Worm (Caenorhabditis elegans) whole organism, young adult: ENCODE results near the gene M05D6.8.

ENCODE experiments used
- B0336.3 ChIP-seq: fragments of 200-800 bp; sonication (Bioruptor generic); IDR thresholded peaks from 2 replicates; pipeline ENCODE4 v1.3.6; 2022; ENCODE audit warnings: missing genetic modification characterization, missing compliant biosample characterization
- D2030.7 ChIP-seq: fragments of 200-800 bp; sonication (Bioruptor generic); IDR thresholded peaks from 2 replicates; pipeline ENCODE4 v1.3.6; 2022; ENCODE audit warnings: missing genetic modification reagents, missing genetic modification characterization, missing compliant biosample characterization
- F49E8.2 ChIP-seq: sonication (generic microtip); optimal IDR thresholded peaks from 3 replicates; lab custom pipeline; 2017; ENCODE audit warnings: missing genetic modification characterization, mild to moderate bottlenecking, missing compliant biosample characterization, antibody characterized with exemption, moderate library complexity; ENCODE audit not compliant: insufficient read depth
- F57C9.4 ChIP-seq: sonication (generic microtip); optimal IDR thresholded peaks from 2 replicates; lab custom pipeline; 2017; ENCODE audit warnings: mild to moderate bottlenecking, missing genetic modification characterization, missing compliant biosample characterization
- Y53G8AR.9 ChIP-seq: fragments of 200-800 bp; sonication (Bioruptor generic); conservative IDR thresholded peaks from 2 replicates; pipeline ENCODE4 v1.3.6; 2022; ENCODE audit warnings: missing genetic modification reagents, missing genetic modification characterization, missing compliant biosample characterization
- aptf-3 ChIP-seq: fragments of 200-800 bp; sonication (Bioruptor generic); IDR thresholded peaks from 2 replicates; pipeline ENCODE4 v1.3.6; 2022; ENCODE audit warnings: missing genetic modification characterization, missing compliant biosample characterization
- cebp-2 ChIP-seq: fragments of 200-800 bp; sonication (Bioruptor generic); IDR thresholded peaks from 2 replicates; pipeline ENCODE4 v1.3.6; 2022; ENCODE audit warnings: missing genetic modification characterization, missing compliant biosample characterization
- ceh-91 ChIP-seq: fragments of 200-800 bp; sonication (Bioruptor generic); IDR thresholded peaks from 2 replicates; pipeline ENCODE4 v1.3.6; 2022; ENCODE audit warnings: missing genetic modification reagents, missing genetic modification characterization, missing compliant biosample characterization
- dpff-1 ChIP-seq: sonication (generic microtip); optimal IDR thresholded peaks from 2 replicates; lab custom pipeline; 2017; ENCODE audit warnings: mild to moderate bottlenecking, missing genetic modification characterization, missing compliant biosample characterization
- egl-18 ChIP-seq: fragments of 200-800 bp; sonication (Bioruptor generic); IDR thresholded peaks from 2 replicates; pipeline ENCODE4 v1.3.6; 2022; ENCODE audit warnings: missing genetic modification reagents, missing genetic modification characterization, missing compliant biosample characterization
- hmg-1.2 ChIP-seq: fragments of 200-800 bp; sonication (Bioruptor generic); IDR thresholded peaks from 2 replicates; pipeline ENCODE4 v1.3.6; 2022; ENCODE audit warnings: missing genetic modification reagents, missing genetic modification characterization, missing compliant biosample characterization
- lag-1 ChIP-seq: fragments of 200-800 bp; sonication (Bioruptor generic); IDR thresholded peaks from 2 replicates; pipeline ENCODE4 v1.3.6; 2022; ENCODE audit warnings: missing genetic modification reagents, missing genetic modification characterization, missing compliant biosample characterization
- lin-54 ChIP-seq: fragments of 200-800 bp; sonication (Bioruptor generic); optimal IDR thresholded peaks from 2 replicates; lab custom pipeline; 2018; ENCODE audit warnings: mild to moderate bottlenecking, missing genetic modification characterization, missing compliant biosample characterization
- lsl-1 ChIP-seq: fragments of 200-800 bp; sonication (Bioruptor generic); optimal IDR thresholded peaks from 2 replicates; lab custom pipeline; 2018; ENCODE audit warnings: mild to moderate bottlenecking, missing genetic modification characterization, moderate library complexity, missing compliant biosample characterization
- lsy-27 ChIP-seq: sonication (generic microtip); optimal IDR thresholded peaks from 2 replicates; lab custom pipeline; 2017; ENCODE audit warnings: missing genetic modification characterization, mild to moderate bottlenecking, missing compliant biosample characterization, antibody characterized with exemption, missing genotype, borderline replicate concordance; ENCODE audit not compliant: insufficient read depth
- madf-3 ChIP-seq: fragments of 200-800 bp; sonication (Bioruptor generic); IDR thresholded peaks from 2 replicates; pipeline ENCODE4 v1.3.6; 2022; ENCODE audit warnings: missing genetic modification reagents, missing genetic modification characterization, missing compliant biosample characterization
- pbrm-1 ChIP-seq: fragments of 200-800 bp; sonication (Bioruptor generic); IDR thresholded peaks from 2 replicates; pipeline ENCODE4 v1.3.6; 2022; ENCODE audit warnings: missing genetic modification reagents, missing genetic modification characterization, missing compliant biosample characterization
- sea-2 ChIP-seq: fragments of 200-800 bp; sonication (Bioruptor generic); IDR thresholded peaks from 2 replicates; pipeline ENCODE4 v1.3.6; 2022; ENCODE audit warnings: missing genetic modification characterization, missing compliant biosample characterization
- snpc-4 ChIP-seq, 5 experiments: fragments of 150-350 bp in 1 of 5; sonication (generic microtip) in 4 of 5; optimal IDR thresholded peaks; 2 replicates each; lab custom pipeline; 2014 to 2018; ENCODE audit warnings: missing genetic modification characterization in 5 of 5, missing biosample characterization in 3 of 5, antibody characterized with exemption in 2 of 5, mild to moderate bottlenecking in 2 of 5, missing compliant biosample characterization in 2 of 5, missing genotype in 2 of 5, moderate library complexity in 2 of 5, missing genetic modification reagents in 1 of 5
- tbx-9 ChIP-seq: sonication (generic microtip); optimal IDR thresholded peaks from 2 replicates; lab custom pipeline; 2016; ENCODE audit warnings: borderline replicate concordance, missing genetic modification characterization, inconsistent platforms, missing compliant biosample characterization
- unc-62 ChIP-seq: fragments of 150-350 bp; optimal IDR thresholded peaks from 2 replicates; lab custom pipeline; 2014; ENCODE audit warnings: missing biosample characterization, missing genetic modification reagents, missing genetic modification characterization
- ztf-18 ChIP-seq: sonication (generic microtip); optimal IDR thresholded peaks from 2 replicates; lab custom pipeline; 2016; ENCODE audit warnings: missing genotype, mild to moderate bottlenecking, missing genetic modification characterization, missing compliant biosample characterization
- ztf-26 ChIP-seq: sonication (generic microtip); optimal IDR thresholded peaks from 2 replicates; lab custom pipeline; 2017; ENCODE audit warnings: missing genetic modification characterization, missing compliant biosample characterization
- ztf-28 ChIP-seq: fragments of 200-800 bp; sonication (Bioruptor generic); IDR thresholded peaks from 2 replicates; pipeline ENCODE4 v1.3.6; 2022; ENCODE audit warnings: missing genetic modification reagents, missing genetic modification characterization, missing compliant biosample characterization

Gene M05D6.8

DNA sequence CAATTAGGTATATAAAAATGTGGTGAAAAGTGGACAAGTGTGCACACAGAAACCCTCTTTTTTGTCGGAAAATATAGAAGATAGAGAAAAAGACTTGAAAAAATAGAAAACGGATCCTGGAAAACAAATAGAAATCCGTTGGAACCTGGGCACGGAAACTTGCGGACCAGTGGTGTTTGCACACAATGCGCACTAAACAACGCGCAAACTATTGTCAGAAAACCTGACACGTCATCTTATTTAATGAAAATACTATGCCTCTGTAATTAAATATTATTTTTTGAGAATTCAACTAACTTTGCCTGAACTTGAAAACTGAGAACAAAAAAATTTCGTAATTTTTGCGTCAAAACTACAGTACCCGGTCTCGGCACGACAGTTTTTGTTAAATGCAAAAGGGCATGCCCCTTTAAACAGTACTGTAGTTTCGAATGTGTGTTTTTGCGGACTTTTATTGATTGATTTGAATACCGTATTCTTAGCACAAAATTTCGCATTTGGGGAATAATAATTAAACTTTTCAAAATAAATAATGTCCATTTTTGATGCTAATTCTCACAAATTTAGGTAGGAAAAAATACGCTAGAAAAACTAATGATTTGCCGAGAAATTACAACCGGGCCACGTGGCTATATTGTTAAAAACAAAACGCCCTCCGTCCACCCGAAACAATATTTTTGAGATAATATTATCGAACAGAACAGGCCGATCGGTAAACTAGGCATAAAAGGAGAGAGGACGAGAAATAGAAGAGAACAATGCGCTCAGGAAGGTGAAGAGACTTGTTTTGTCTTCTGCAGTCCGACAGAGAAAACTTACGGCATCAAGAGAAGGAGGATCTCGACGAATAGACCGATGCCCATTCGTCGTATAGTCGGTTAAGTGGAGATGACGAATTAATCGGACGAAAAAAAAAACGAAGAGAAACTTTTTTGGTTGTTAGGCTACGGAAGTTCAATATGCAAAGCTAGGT lies 41.8 kb downstream of the M05D6.8 start (continued):
- TF ChIP-seq B0336.3 (GFP tag; lab: Robert Waterston, UW) (no peak), ceh-91 (GFP tag; lab: Robert Waterston, UW) (peak; percentile 70), lsy-27 (no peak), lin-54 (GFP tag; lab: Kevin White, UChicago) (peak; percentile 47), unc-62 (GFP tag; lab: Kevin White, UChicago) (no peak)

DNA sequence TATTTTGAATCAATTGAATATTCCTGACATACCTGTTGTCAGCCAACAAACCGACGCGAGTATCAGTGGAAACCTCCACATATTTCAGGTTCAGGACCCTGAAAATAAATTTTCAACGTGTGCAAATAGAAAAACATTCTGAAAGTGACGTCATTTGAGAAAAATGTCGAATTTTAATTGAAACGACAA lies 42.4 kb downstream of the M05D6.8 start, which contains the start of gene F14E5.2:
TSS of gene F14E5.2 (minus strand) at position 101 of the 189 bp plus-strand sequence.
- no peak for TF ChIP-seq dpff-1 (tag; lab: Kevin White, UChicago)
- TF ChIP-seq sea-2: no peak
- TF ChIP-seq cebp-2 (GFP tag; lab: Robert Waterston, UW): no peak
- TF ChIP-seq aptf-3 (GFP tag; lab: Robert Waterston, UW): no peak
- TF ChIP-seq D2030.7 (GFP tag; lab: Robert Waterston, UW): no peak
- no peak for TF ChIP-seq snpc-4 (GFP tag; optimal IDR thresholded peaks at IDR 0.05; lab: Kevin White, UChicago)
- no peak for TF ChIP-seq snpc-4 (tag; optimal IDR thresholded peaks at IDR 0.05; lab: Kevin White, UChicago)
- no peak for TF ChIP-seq ztf-26
- TF ChIP-seq lsl-1 (GFP tag; lab: Kevin White, UChicago): no peak
- TF ChIP-seq F57C9.4 (tag; lab: Kevin White, UChicago): no peak
- no peak for TF ChIP-seq pbrm-1
- TF ChIP-seq madf-3 (GFP tag; lab: Robert Waterston, UW): no peak
- TF ChIP-seq ztf-18 (tag; lab: Kevin White, UChicago): no peak
- TF ChIP-seq tbx-9: no peak
- TF ChIP-seq egl-18 (GFP tag; lab: Robert Waterston, UW): no peak
- no peak for TF ChIP-seq ztf-28 (GFP tag; lab: Robert Waterston, UW)
- no peak for TF ChIP-seq hmg-1.2 (GFP tag; lab: Robert Waterston, UW)
- TF ChIP-seq lag-1 (GFP tag; lab: Robert Waterston, UW): no peak
- no peak for TF ChIP-seq F49E8.2 (tag; lab: Kevin White, UChicago)
- no peak for TF ChIP-seq Y53G8AR.9 (GFP tag; lab: Robert Waterston, UW)

DNA sequence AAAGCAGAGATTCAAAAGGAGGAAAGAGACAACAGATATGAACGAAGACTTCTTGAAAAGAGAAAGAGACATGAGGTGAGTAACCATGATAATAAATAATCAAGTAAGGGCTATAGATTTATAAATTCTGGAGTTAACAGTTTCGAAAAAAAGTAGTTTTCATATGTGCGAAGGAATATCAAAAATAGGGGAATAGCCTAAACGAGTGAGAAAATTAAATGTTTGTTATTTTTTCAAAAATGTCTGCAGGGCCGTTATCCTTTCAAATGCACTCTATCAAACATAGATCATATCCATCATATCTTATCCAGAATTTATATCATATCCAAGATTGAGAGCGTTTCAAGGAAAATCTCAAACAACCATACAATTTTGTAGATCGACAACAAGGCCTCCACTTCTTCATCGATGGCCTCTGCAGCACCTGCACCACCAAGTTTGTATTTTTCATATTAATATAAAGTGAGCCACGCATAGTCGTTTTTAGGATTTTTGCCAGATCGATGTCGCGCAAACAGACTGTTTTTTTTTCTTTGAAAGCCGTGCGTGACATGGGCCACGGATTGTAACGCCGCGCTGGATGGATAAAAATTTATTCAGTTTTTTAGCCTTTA lies 50.2 kb downstream of the M05D6.8 start:
- no peak for TF ChIP-seq Y53G8AR.9 (GFP tag; lab: Robert Waterston, UW)
- peak; percentile 19 for TF ChIP-seq F49E8.2 (tag; lab: Kevin White, UChicago)
